Worm (Caenorhabditis elegans): ENCODE results near the gene F09G8.10.

Gene F09G8.10

DNA sequence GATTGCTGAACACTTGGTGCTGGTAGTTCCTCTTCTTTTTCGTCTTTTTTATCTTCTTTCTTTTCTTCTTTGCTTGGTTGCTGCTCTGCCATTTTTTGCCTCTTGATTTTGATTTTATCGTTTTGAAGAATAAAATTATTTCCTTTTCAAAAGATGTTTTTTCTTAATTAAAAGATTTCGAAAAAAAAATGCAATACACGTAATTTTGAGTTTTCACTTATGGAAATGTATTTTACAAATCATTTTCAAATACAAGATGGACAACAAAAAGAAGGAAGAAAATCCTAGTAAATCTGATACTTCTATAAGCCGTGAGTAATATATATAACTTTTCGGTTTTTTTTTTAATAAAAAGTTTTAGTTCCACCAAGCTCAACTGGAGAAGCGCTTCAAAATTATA lies 22.6 kb downstream of the F09G8.10 start, which contains the start of the genes C02F5.10 and C02F5.2:
TSS of gene C02F5.10 (minus strand) at position 101 of the 400 bp plus-strand sequence.
TSS of gene C02F5.2 (plus strand) at position 239 of the 400 bp plus-strand sequence.
- TF ChIP-seq ama-1 (optimal IDR thresholded peaks at IDR 0.05) (no peak), ets-7 (tag; optimal IDR thresholded peaks at IDR 0.05) (no peak), ceh-36 (tag; optimal IDR thresholded peaks at IDR 0.05) (no peak), sea-1 (GFP tag; conservative IDR thresholded peaks at IDR 0.05) (no peak), hmbx-1 (tag; optimal IDR thresholded peaks at IDR 0.05) (no peak), B0310.2 (tag; optimal IDR thresholded peaks at IDR 0.05) (no peak), scrt-1 (GFP tag; IDR thresholded peaks at IDR 0.05) (no peak), aly-1 (tag; optimal IDR thresholded peaks at IDR 0.05) (no peak), F13C5.2 (tag; optimal IDR thresholded peaks at IDR 0.05) (no peak), tra-4 (tag; optimal IDR thresholded peaks at IDR 0.05) (no peak), pes-1 (GFP tag; IDR thresholded peaks at IDR 0.05) (no peak), flt-1 (GFP tag; IDR thresholded peaks at IDR 0.05) (no peak), hmg-4 (GFP tag; optimal IDR thresholded peaks at IDR 0.05) (no peak), hnd-1 (tag; optimal IDR thresholded peaks at IDR 0.05) (no peak), ceh-13 (GFP tag; optimal IDR thresholded peaks at IDR 0.05) (no peak)

DNA sequence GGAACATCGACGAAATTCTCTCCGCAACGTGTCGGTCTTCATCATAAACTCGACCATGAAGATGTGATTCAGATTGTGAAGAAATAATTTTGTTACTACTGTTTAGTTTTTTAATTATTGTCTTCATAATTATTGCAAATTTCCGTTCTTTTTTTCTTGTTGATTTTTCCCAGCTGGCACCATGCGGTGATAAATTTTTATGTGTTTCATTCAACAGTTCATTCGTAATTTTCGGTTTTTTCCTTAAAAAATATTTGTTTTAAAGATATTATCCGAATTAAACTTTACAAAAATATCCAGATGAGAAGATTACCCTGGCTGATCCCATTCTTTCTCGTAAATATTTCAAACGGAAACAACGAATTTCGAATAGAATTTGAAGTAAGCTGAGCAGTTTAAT lies 24.9 kb downstream of the F09G8.10 start, which contains the start of gene C02F5.13:
TSS of gene C02F5.13 (plus strand) at position 301 of the 400 bp plus-strand sequence.
- no peak for TF ChIP-seq ceh-36 (tag; optimal IDR thresholded peaks at IDR 0.05)

ce11 chrIII:8245591-8245990 lies 26.4 kb downstream of the F09G8.10 start, which contains the start of gene C02F5.3:
Gene C02F5.3 (plus strand): TSS chrIII:8245891.
- no peak for TF ChIP-seq ceh-36 (tag; optimal IDR thresholded peaks at IDR 0.05)
- TF ChIP-seq aly-1 (tag; optimal IDR thresholded peaks at IDR 0.05), result no peak
- TF ChIP-seq sea-1 (GFP tag; conservative IDR thresholded peaks at IDR 0.05), result no peak
- TF ChIP-seq tra-4 (tag; optimal IDR thresholded peaks at IDR 0.05), result no peak
- no peak for TF ChIP-seq tbx-11 (GFP tag; IDR thresholded peaks at IDR 0.05)
- no peak for TF ChIP-seq ama-1 (optimal IDR thresholded peaks at IDR 0.05)
- no peak for TF ChIP-seq scrt-1 (GFP tag; IDR thresholded peaks at IDR 0.05)
- no peak for TF ChIP-seq tbx-37 (GFP tag; conservative IDR thresholded peaks at IDR 0.05)
- no peak for TF ChIP-seq ets-7 (tag; optimal IDR thresholded peaks at IDR 0.05)
- no peak for TF ChIP-seq hmg-4 (GFP tag; optimal IDR thresholded peaks at IDR 0.05)

DNA sequence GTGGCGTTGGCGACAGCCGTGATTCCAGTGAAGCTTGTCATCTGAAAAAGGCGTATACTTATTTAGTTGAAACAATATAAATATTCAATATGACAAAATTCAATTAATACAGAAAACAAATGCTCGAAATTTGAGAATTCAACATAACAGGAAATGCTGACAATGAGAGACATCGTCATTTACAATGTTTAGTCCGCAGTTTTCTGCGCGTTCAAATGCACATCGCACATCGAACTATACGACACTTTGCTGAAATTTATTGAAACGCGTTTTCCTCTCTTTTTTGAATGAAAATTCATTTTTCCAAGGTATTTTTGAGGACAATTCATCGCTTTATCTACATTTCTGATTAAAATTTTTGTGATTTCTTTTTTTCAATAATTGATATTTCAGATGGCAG lies 27.9 kb downstream of the F09G8.10 start, which contains the start of the genes pbs-6 and cids-1:
TSS of gene pbs-6 (minus strand) at position 41 of the 400 bp plus-strand sequence.
TSS of gene cids-1 (plus strand) at position 394 of the 400 bp plus-strand sequence.
- no peak for TF ChIP-seq ets-7 (tag; optimal IDR thresholded peaks at IDR 0.05)
- no peak for TF ChIP-seq tbx-11 (GFP tag; IDR thresholded peaks at IDR 0.05)
- TF ChIP-seq tbx-37 (GFP tag; conservative IDR thresholded peaks at IDR 0.05), result no peak

ce11 chrIII:8242809-8243208 lies 29.2 kb downstream of the F09G8.10 start, which contains the start of gene C02F5.12:
Gene C02F5.12 (minus strand): TSS chrIII:8243029.
- no peak for TF ChIP-seq scrt-1 (GFP tag; IDR thresholded peaks at IDR 0.05)
- no peak for TF ChIP-seq B0310.2 (tag; optimal IDR thresholded peaks at IDR 0.05)
- TF ChIP-seq pes-1 (GFP tag; IDR thresholded peaks at IDR 0.05), result no peak
- no peak for TF ChIP-seq hmbx-1 (tag; optimal IDR thresholded peaks at IDR 0.05)
- TF ChIP-seq ama-1 (optimal IDR thresholded peaks at IDR 0.05), result no peak
- TF ChIP-seq hmg-4 (GFP tag; optimal IDR thresholded peaks at IDR 0.05), result no peak
- TF ChIP-seq ceh-13 (GFP tag; optimal IDR thresholded peaks at IDR 0.05), result no peak
- no peak for TF ChIP-seq ets-7 (tag; optimal IDR thresholded peaks at IDR 0.05)
- no peak for TF ChIP-seq tbx-37 (GFP tag; conservative IDR thresholded peaks at IDR 0.05)

DNA sequence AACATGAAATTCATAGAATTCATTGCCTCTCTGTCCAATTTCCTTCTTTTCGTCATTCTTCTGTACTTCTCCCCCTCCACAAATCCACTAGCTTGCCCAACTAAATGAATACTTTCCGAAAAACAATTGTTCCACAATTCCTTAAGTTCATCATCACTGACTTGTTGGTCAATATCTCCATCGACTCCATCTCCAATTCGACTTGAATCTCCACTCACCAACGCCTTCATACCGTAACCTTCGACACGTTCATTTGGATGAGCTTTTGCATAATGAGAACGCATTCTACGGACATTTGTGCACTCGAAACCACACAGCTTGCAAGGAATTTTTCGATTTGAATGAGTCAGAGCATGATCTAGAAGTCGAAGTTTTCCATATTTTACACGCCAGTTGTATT lies 31.0 kb downstream of the F09G8.10 start:
- TF ChIP-seq tbx-37 (GFP tag; conservative IDR thresholded peaks at IDR 0.05), result no peak

DNA sequence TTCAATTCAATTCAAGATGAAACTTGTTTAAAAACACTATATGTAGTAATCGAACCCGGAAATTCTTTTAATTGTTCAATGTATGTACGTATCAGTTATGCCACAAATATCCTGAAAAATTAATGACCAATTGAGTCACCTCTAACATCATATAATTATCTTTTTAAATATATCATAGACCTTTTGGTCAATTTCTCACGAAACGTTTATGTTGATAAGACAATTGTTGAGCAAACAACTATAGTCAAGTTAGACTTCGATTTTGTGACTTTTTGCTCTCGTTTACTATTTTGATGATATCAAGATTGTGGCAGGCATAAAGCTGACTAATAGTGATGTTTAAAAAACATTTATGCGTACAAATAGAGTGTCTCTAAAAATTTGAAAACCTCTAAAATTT lies 31.7 kb downstream of the F09G8.10 start:
- TF ChIP-seq aly-1 (tag; optimal IDR thresholded peaks at IDR 0.05), result no peak
- no peak for TF ChIP-seq pes-1 (GFP tag; IDR thresholded peaks at IDR 0.05)
- TF ChIP-seq flt-1 (GFP tag; IDR thresholded peaks at IDR 0.05), result no peak
- no peak for TF ChIP-seq hnd-1 (tag; optimal IDR thresholded peaks at IDR 0.05)
- no peak for TF ChIP-seq tra-4 (tag; optimal IDR thresholded peaks at IDR 0.05)
- TF ChIP-seq F13C5.2 (tag; optimal IDR thresholded peaks at IDR 0.05), result no peak
- TF ChIP-seq B0310.2 (tag; optimal IDR thresholded peaks at IDR 0.05), result no peak
- no peak for TF ChIP-seq ceh-13 (GFP tag; optimal IDR thresholded peaks at IDR 0.05)
- no peak for TF ChIP-seq sea-1 (GFP tag; conservative IDR thresholded peaks at IDR 0.05)
- TF ChIP-seq tbx-37 (GFP tag; conservative IDR thresholded peaks at IDR 0.05), result no peak
- no peak for TF ChIP-seq tbx-11 (GFP tag; IDR thresholded peaks at IDR 0.05)
- no peak for TF ChIP-seq scrt-1 (GFP tag; IDR thresholded peaks at IDR 0.05)
- TF ChIP-seq hmbx-1 (tag; optimal IDR thresholded peaks at IDR 0.05), result no peak

- TF ChIP-seq ceh-36 (tag; optimal IDR thresholded peaks at IDR 0.05) (no peak), tra-4 (tag; optimal IDR thresholded peaks at IDR 0.05) (no peak), ceh-13 (GFP tag; optimal IDR thresholded peaks at IDR 0.05) (no peak), hnd-1 (tag; optimal IDR thresholded peaks at IDR 0.05) (no peak), aly-1 (tag; optimal IDR thresholded peaks at IDR 0.05) (no peak), hmg-4 (GFP tag; optimal IDR thresholded peaks at IDR 0.05) (no peak), ama-1 (optimal IDR thresholded peaks at IDR 0.05) (no peak), hmbx-1 (tag; optimal IDR thresholded peaks at IDR 0.05) (no peak), F13C5.2 (tag; optimal IDR thresholded peaks at IDR 0.05) (no peak), pes-1 (GFP tag; IDR thresholded peaks at IDR 0.05) (no peak), tbx-37 (GFP tag; conservative IDR thresholded peaks at IDR 0.05) (no peak), B0310.2 (tag; optimal IDR thresholded peaks at IDR 0.05) (no peak), ets-7 (tag; optimal IDR thresholded peaks at IDR 0.05) (no peak), sea-1 (GFP tag; conservative IDR thresholded peaks at IDR 0.05) (no peak), tbx-11 (GFP tag; IDR thresholded peaks at IDR 0.05) (no peak), flt-1 (GFP tag; IDR thresholded peaks at IDR 0.05) (no peak), scrt-1 (GFP tag; IDR thresholded peaks at IDR 0.05) (no peak)
Observed at ce11 chrIII:8239325-8239724, 32.6 kb downstream of the F09G8.10 start, which contains the start of gene tsp-1. Gene tsp-1 (minus strand): TSS chrIII:8239423.
